Fruit fly (Drosophila melanogaster): ENCODE measurements around the gene trus.
"Not testable (repeated sequence)": the region's sequence is repeated elsewhere in the genome, so short reads cannot be mapped to it uniquely, and the experiment has no call there.

Gene trus

DNA sequence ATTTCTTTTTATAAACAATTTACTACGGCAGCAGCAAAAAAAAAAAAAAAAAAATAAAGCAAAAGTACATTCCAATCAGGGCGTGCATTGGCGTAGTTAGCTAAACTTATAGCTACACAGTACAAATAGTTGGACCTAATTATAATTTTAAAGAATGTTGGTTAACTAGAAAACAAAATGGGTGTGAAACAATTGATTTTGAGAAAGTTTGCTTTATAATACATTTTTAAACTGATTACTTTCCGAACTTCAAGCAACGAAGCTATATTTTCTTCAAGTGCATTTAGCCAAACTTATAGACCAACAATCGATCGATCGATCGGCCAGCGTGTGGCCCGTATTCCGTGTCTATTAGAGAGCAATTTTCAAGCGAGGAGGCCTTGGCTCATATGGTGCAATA, 5.0 kb upstream of the trus start:
- TF ChIP-seq CG12768 (GFP tag; optimal IDR thresholded peaks at IDR 0.05) (peak; percentile 66), Mnt (GFP tag; optimal IDR thresholded peaks at IDR 0.05) (no peak), tj (GFP tag; optimal IDR thresholded peaks at IDR 0.05) (no peak), toe (GFP tag; optimal IDR thresholded peaks at IDR 0.05) (no peak), Hr96 (GFP tag; optimal IDR thresholded peaks at IDR 0.05) (no peak), Clk (GFP tag; optimal IDR thresholded peaks at IDR 0.05) (no peak), cic (GFP tag; optimal IDR thresholded peaks at IDR 0.05) (no peak), CG33017 (tag; optimal IDR thresholded peaks at IDR 0.05) (peak; percentile 39), CG14711 (tag; optimal IDR thresholded peaks at IDR 0.05) (peak; percentile 46), pad (GFP tag; optimal IDR thresholded peaks at IDR 0.05) (no peak), ovo (GFP tag; optimal IDR thresholded peaks at IDR 0.05) (no peak), bab1 (GFP tag; optimal IDR thresholded peaks at IDR 0.05) (peak; percentile 60), cnc (optimal IDR thresholded peaks at IDR 0.05) (no peak), CG7101 (tag; optimal IDR thresholded peaks at IDR 0.05) (peak; percentile 25), Crg-1 (GFP tag; optimal IDR thresholded peaks at IDR 0.05) (no peak), CG11617 (GFP tag; optimal IDR thresholded peaks at IDR 0.05) (peak; percentile 4), CG5204 (GFP tag; optimal IDR thresholded peaks at IDR 0.05) (no peak), CG7045 (GFP tag; optimal IDR thresholded peaks at IDR 0.05) (peak; percentile 45)

- peak; percentile 12 for TF ChIP-seq cic (GFP tag; optimal IDR thresholded peaks at IDR 0.05)
- TF ChIP-seq CG14711 (tag; optimal IDR thresholded peaks at IDR 0.05), result no peak
- peak; percentile 66 for TF ChIP-seq tj (GFP tag; optimal IDR thresholded peaks at IDR 0.05)
Measured at dm6 chr3R:12451888-12452514, 4.4 kb upstream of the trus start, which contains the start of gene CG5509. Gene CG5509 (plus strand): TSS chr3R:12452464.

- TF ChIP-seq toe (GFP tag; optimal IDR thresholded peaks at IDR 0.05) (no peak), CG14711 (tag; optimal IDR thresholded peaks at IDR 0.05) (no peak), Mnt (GFP tag; optimal IDR thresholded peaks at IDR 0.05) (no peak), CG5204 (GFP tag; optimal IDR thresholded peaks at IDR 0.05) (no peak), CG7045 (GFP tag; optimal IDR thresholded peaks at IDR 0.05) (no peak), cnc (optimal IDR thresholded peaks at IDR 0.05) (no peak), kay (GFP tag; ENCODE audit: borderline replicate concordance) (no peak), bab1 (GFP tag; optimal IDR thresholded peaks at IDR 0.05) (no peak), tj (GFP tag; optimal IDR thresholded peaks at IDR 0.05) (no peak), pad (GFP tag; optimal IDR thresholded peaks at IDR 0.05) (no peak), cic (GFP tag; optimal IDR thresholded peaks at IDR 0.05) (no peak), CG1620 (GFP tag; optimal IDR thresholded peaks at IDR 0.05) (no peak)
Measured at dm6 chr3R:12454492-12454891, 1.9 kb upstream of the trus start.

DNA sequence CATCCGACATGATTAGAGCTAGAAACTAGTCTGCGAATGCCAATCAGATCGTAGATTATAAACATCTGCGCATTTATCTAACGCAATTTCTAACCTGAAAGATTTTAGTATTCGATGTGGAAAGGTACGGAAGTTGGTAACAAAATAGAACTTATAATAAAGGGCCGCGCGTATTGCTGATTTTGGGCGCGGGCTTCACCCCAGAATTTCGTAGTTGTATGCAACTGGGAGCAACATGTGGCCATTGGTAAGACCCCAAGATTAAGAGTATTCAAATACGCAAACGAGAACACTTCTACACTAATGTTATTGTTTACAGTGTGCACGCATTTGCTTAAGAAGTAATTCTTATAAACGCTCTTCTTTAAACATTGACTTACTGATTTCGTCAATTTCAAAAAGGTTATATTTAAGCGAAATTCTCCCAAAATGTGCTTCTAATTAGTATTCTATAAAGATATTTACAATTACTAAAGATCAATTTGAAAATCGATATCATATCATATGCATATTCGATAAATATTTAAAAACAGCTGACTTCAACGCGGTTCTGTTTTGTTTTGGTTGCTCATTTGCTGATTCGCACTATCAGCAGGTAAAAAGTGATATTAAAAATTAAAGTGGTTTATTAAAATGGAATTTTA, 3.6 kb downstream of the trus start, which contains the start of the genes CG5961 and Polr3C:
Gene CG5961 (minus strand): TSS at position 416 of the 644 bp plus-strand sequence.
Gene Polr3C (plus strand): TSS at position 536 of the 644 bp plus-strand sequence.
- TF ChIP-seq Crg-1 (GFP tag; optimal IDR thresholded peaks at IDR 0.05) (no peak), CG7101 (tag; optimal IDR thresholded peaks at IDR 0.05) (peak; percentile 16), tj (GFP tag; optimal IDR thresholded peaks at IDR 0.05) (peak; percentile 85), cic (GFP tag; optimal IDR thresholded peaks at IDR 0.05) (peak; percentile 39), Clk (GFP tag; optimal IDR thresholded peaks at IDR 0.05) (no peak), Mnt (GFP tag; optimal IDR thresholded peaks at IDR 0.05) (peak; percentile 82), bab1 (GFP tag; optimal IDR thresholded peaks at IDR 0.05) (peak; percentile 49)

- TF ChIP-seq bab1 (GFP tag; optimal IDR thresholded peaks at IDR 0.05); toe (GFP tag; optimal IDR thresholded peaks at IDR 0.05); cnc (optimal IDR thresholded peaks at IDR 0.05): not testable (repeated sequence)
Measured at dm6 chr3R:12465198-12465597, 8.8 kb downstream of the trus start, which contains the start of gene CG5608. Gene CG5608 (minus strand): TSS chr3R:12465298.

DNA sequence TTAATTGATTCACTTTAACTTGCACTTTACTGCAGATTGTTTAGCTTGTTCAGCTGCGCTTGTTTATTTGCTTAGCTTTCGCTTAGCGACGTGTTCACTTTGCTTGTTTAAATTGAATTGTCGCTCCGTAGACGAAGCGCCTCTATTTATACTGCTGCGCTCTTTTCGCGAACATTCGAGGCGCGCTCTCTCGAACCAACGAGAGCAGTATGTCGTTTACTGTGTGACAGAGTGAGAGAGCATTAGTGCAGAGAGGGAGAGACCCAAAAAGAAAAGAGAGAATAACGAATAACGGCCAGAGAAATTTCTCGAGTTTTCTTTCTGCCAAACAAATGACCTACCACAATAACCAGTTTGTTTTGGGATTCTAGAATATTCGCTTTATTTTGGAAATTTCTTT, 11.3 kb downstream of the trus start, which contains the start of gene Hsp70Ba:
Gene Hsp70Ba (minus strand): TSS at position 102 of the 400 bp plus-strand sequence.
- not testable (repeated sequence) for TF ChIP-seq CG33017 (tag; optimal IDR thresholded peaks at IDR 0.05); pad (GFP tag; optimal IDR thresholded peaks at IDR 0.05); cic (GFP tag; optimal IDR thresholded peaks at IDR 0.05)

DNA sequence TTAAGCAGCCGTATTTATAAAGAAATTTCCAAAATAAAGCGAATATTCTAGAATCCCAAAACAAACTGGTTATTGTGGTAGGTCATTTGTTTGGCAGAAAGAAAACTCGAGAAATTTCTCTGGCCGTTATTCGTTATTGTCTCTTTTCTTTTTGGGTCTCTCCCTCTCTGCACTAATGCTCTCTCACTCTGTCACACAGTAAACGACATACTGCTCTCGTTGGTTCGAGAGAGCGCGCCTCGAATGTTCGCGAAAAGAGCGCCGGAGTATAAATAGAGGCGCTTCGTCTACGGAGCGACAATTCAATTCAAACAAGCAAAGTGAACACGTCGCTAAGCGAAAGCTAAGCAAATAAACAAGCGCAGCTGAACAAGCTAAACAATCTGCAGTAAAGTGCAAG, 45.8 kb downstream of the trus start, which contains the start of gene Hsp70Bbb:
Gene Hsp70Bbb (plus strand): TSS at position 301 of the 400 bp plus-strand sequence.
- not testable (repeated sequence) for TF ChIP-seq CG12768 (GFP tag; optimal IDR thresholded peaks at IDR 0.05); CG11617 (GFP tag; optimal IDR thresholded peaks at IDR 0.05); CG33017 (tag; optimal IDR thresholded peaks at IDR 0.05)

Data from whole organism, adult.